Fruit fly (Drosophila melanogaster) whole organism, embryonic: ENCODE results near the gene CG5381.
A peak's percentile ranks its signal among the peaks of the same experiment; 100 is the strongest.

Experiments
- Aef1 ChIP-seq: fragments of 200-800 bp; sonication (Bioruptor generic); IDR thresholded peaks from 3 replicates; pipeline ENCODE4 v1.3.6; 2022; ENCODE audit warnings: missing biosample characterization, missing genetic modification characterization
- Bgb ChIP-seq: fragments of 200-800 bp; sonication (Bioruptor generic); IDR thresholded peaks from 2 replicates; pipeline ENCODE4 v1.3.6; 2022; ENCODE audit warnings: missing biosample characterization, missing genetic modification characterization; ENCODE audit not compliant: partially characterized antibody
- CG10959 ChIP-seq: fragments of 200-800 bp; sonication (Bioruptor generic); IDR thresholded peaks from 2 replicates; pipeline ENCODE4 v1.3.6; 2022; ENCODE audit warnings: missing biosample characterization, missing genetic modification characterization
- CG12236 ChIP-seq: fragments of 200-800 bp; sonication (Bioruptor generic); optimal IDR thresholded peaks from 2 replicates; lab custom pipeline; 2016; ENCODE audit warnings: missing biosample characterization, missing genetic modification characterization
- CG14441 ChIP-seq: fragments of 200-800 bp; sonication (Bioruptor generic); IDR thresholded peaks from 2 replicates; pipeline ENCODE4 v1.3.6; 2022; ENCODE audit warnings: missing biosample characterization, missing genetic modification characterization
- CG15011 ChIP-seq: fragments of 200-800 bp; sonication (Bioruptor generic); optimal IDR thresholded peaks from 3 replicates; lab custom pipeline; 2018; ENCODE audit warnings: missing biosample characterization, mild to moderate bottlenecking, missing genetic modification characterization
- CG16815 ChIP-seq: fragments of 200-800 bp; sonication (Bioruptor generic); optimal IDR thresholded peaks from 3 replicates; lab custom pipeline; 2017; ENCODE audit warnings: missing biosample characterization, mild to moderate bottlenecking, missing genetic modification characterization
- CG17361 ChIP-seq: fragments of 200-800 bp; sonication (Bioruptor generic); IDR thresholded peaks from 3 replicates; pipeline ENCODE4 v1.3.6; 2022; ENCODE audit warnings: missing biosample characterization, missing genetic modification characterization
- CG2129 ChIP-seq: fragments of 200-800 bp; sonication (Bioruptor generic); IDR thresholded peaks from 2 replicates; pipeline ENCODE4 v1.3.6; 2022; ENCODE audit warnings: missing biosample characterization, missing genetic modification characterization; ENCODE audit not compliant: partially characterized antibody
- CG30403 ChIP-seq: fragments of 200-800 bp; sonication (Bioruptor generic); optimal IDR thresholded peaks from 3 replicates; lab custom pipeline; 2016; ENCODE audit warnings: missing biosample characterization, missing genetic modification characterization
- CG34422 ChIP-seq: fragments of 200-800 bp; sonication (Bioruptor generic); IDR thresholded peaks from 3 replicates; pipeline ENCODE4 v1.3.6; 2022; ENCODE audit warnings: missing biosample characterization, missing genetic modification characterization
- CG43689 ChIP-seq: fragments of 200-800 bp; sonication (Bioruptor generic); IDR thresholded peaks from 2 replicates; pipeline ENCODE4 v1.3.6; 2022; ENCODE audit warnings: missing biosample characterization, missing genetic modification characterization
- CG4730 ChIP-seq: fragments of 200-800 bp; sonication (Bioruptor generic); IDR thresholded peaks from 2 replicates; pipeline ENCODE4 v1.3.6; 2022; ENCODE audit warnings: missing biosample characterization, missing genetic modification characterization
- CG6791 ChIP-seq: fragments of 200-800 bp; sonication (Bioruptor generic); IDR thresholded peaks from 3 replicates; pipeline ENCODE4 v1.3.6; 2022; ENCODE audit warnings: missing biosample characterization, missing genetic modification characterization; ENCODE audit not compliant: partially characterized antibody
- CG6854 ChIP-seq: fragments of 200-800 bp; sonication (Bioruptor generic); optimal IDR thresholded peaks from 3 replicates; lab custom pipeline; 2017; ENCODE audit warnings: missing biosample characterization, mild to moderate bottlenecking, missing genetic modification characterization
- CG7357 ChIP-seq: fragments of 200-800 bp; sonication (Bioruptor generic); IDR thresholded peaks from 3 replicates; pipeline ENCODE4 v1.3.6; 2022; ENCODE audit warnings: missing biosample characterization, missing genetic modification characterization
- CG7987 ChIP-seq: fragments of 200-800 bp; sonication (Bioruptor generic); optimal IDR thresholded peaks from 2 replicates; lab custom pipeline; 2018; ENCODE audit warnings: missing biosample characterization, mild to moderate bottlenecking, missing genetic modification characterization, moderate library complexity
- CG8944 ChIP-seq: fragments of 200-800 bp; sonication (Bioruptor generic); optimal IDR thresholded peaks from 3 replicates; lab custom pipeline; 2016; ENCODE audit warnings: missing biosample characterization, missing genetic modification characterization
- CrebB ChIP-seq: fragments of 200-800 bp; sonication (Bioruptor generic); optimal IDR thresholded peaks from 3 replicates; lab custom pipeline; 2018; ENCODE audit warnings: missing biosample characterization, mild to moderate bottlenecking, missing genetic modification characterization
- Dad ChIP-seq: fragments of 200-800 bp; sonication (Bioruptor generic); optimal IDR thresholded peaks from 3 replicates; lab custom pipeline; 2016; ENCODE audit warnings: missing biosample characterization, missing genetic modification characterization
- Dek ChIP-seq: fragments of 200-800 bp; sonication (Bioruptor generic); optimal IDR thresholded peaks from 3 replicates; lab custom pipeline; 2019; ENCODE audit warnings: missing biosample characterization, mild to moderate bottlenecking, missing genetic modification characterization, moderate library complexity
- Doc2 ChIP-seq: fragments of 200-800 bp; sonication (Bioruptor generic); IDR thresholded peaks from 2 replicates; pipeline ENCODE4 v1.3.6; 2022; ENCODE audit warnings: missing biosample characterization, missing genetic modification characterization
- Dref ChIP-seq: fragments of 200-800 bp; sonication (Bioruptor generic); IDR thresholded peaks from 2 replicates; pipeline ENCODE4 v1.3.6; 2022; ENCODE audit warnings: missing biosample characterization, missing genetic modification characterization
- Hand ChIP-seq: fragments of 200-800 bp; sonication (Bioruptor generic); optimal IDR thresholded peaks from 2 replicates; lab custom pipeline; 2017; ENCODE audit warnings: mild to moderate bottlenecking, missing biosample characterization, missing genetic modification reagents, missing genetic modification characterization
- Hey ChIP-seq: fragments of 200-800 bp; sonication (Bioruptor generic); optimal IDR thresholded peaks from 3 replicates; lab custom pipeline; 2018; ENCODE audit warnings: missing biosample characterization, mild to moderate bottlenecking, missing genetic modification characterization
- Hmx ChIP-seq: fragments of 200-800 bp; sonication (Bioruptor generic); optimal IDR thresholded peaks from 2 replicates; lab custom pipeline; 2016; ENCODE audit warnings: missing biosample characterization, missing genetic modification characterization
- Hr39 ChIP-seq: fragments of >200 bp; optimal IDR thresholded peaks from 2 replicates; lab custom pipeline; 2017
- Hsf ChIP-seq: fragments of 200-800 bp; sonication (Bioruptor generic); optimal IDR thresholded peaks from 3 replicates; lab custom pipeline; 2016; ENCODE audit warnings: missing biosample characterization, missing genetic modification characterization
- Lpt ChIP-seq: fragments of >200 bp; optimal IDR thresholded peaks from 2 replicates; lab custom pipeline; 2018; ENCODE audit warnings: missing biosample characterization, missing genetic modification characterization
- Poxn ChIP-seq: fragments of 200-800 bp; sonication (Bioruptor generic); IDR thresholded peaks from 2 replicates; pipeline ENCODE4 v1.3.6; 2022; ENCODE audit warnings: missing biosample characterization, missing genetic modification characterization
- Sin3A ChIP-seq: fragments of >200 bp; optimal IDR thresholded peaks from 2 replicates; lab custom pipeline; 2018
- Sox102F ChIP-seq: fragments of 200-800 bp; sonication (Bioruptor generic); optimal IDR thresholded peaks from 2 replicates; lab custom pipeline; 2018; ENCODE audit warnings: missing biosample characterization, mild to moderate bottlenecking, missing genetic modification characterization, moderate library complexity
- Spps ChIP-seq: fragments of 200-800 bp; sonication (Bioruptor generic); optimal IDR thresholded peaks from 2 replicates; lab custom pipeline; 2018; ENCODE audit warnings: missing biosample characterization, mild to moderate bottlenecking, missing genetic modification characterization
- ab ChIP-seq: fragments of 200-800 bp; sonication (Bioruptor generic); optimal IDR thresholded peaks from 2 replicates; lab custom pipeline; 2016; ENCODE audit warnings: missing biosample characterization, missing genetic modification characterization
- btn ChIP-seq: fragments of 200-800 bp; sonication (Bioruptor generic); optimal IDR thresholded peaks from 2 replicates; lab custom pipeline; 2016; ENCODE audit warnings: missing biosample characterization, missing genetic modification characterization
- cato ChIP-seq: fragments of 200-800 bp; sonication (Bioruptor generic); optimal IDR thresholded peaks from 2 replicates; lab custom pipeline; 2016; ENCODE audit warnings: missing biosample characterization, missing genetic modification characterization, borderline replicate concordance
- chn ChIP-seq: fragments of 200-800 bp; sonication (Bioruptor generic); optimal IDR thresholded peaks from 2 replicates; lab custom pipeline; 2016; ENCODE audit warnings: missing biosample characterization, missing genetic modification characterization
- dm ChIP-seq: fragments of 200-800 bp; sonication (Bioruptor generic); optimal IDR thresholded peaks from 3 replicates; lab custom pipeline; 2016; ENCODE audit warnings: missing biosample characterization, missing genetic modification characterization
- gfzf ChIP-seq: fragments of 200-800 bp; sonication (Bioruptor generic); optimal IDR thresholded peaks from 2 replicates; lab custom pipeline; 2016; ENCODE audit warnings: missing biosample characterization, mild to moderate bottlenecking, missing genetic modification characterization, moderate library complexity
- grn ChIP-seq: fragments of 200-800 bp; sonication (Bioruptor generic); optimal IDR thresholded peaks from 3 replicates; lab custom pipeline; 2017; ENCODE audit warnings: missing biosample characterization, missing genetic modification characterization
- ham ChIP-seq: fragments of 200-800 bp; sonication (Bioruptor generic); IDR thresholded peaks from 2 replicates; pipeline ENCODE4 v1.3.6; 2022; ENCODE audit warnings: missing biosample characterization, missing genetic modification characterization
- her ChIP-seq: fragments of 200-800 bp; sonication (Bioruptor generic); optimal IDR thresholded peaks from 2 replicates; lab custom pipeline; 2016; ENCODE audit warnings: missing biosample characterization, missing genetic modification characterization
- luna ChIP-seq: fragments of 200-800 bp; sonication (Bioruptor generic); optimal IDR thresholded peaks from 2 replicates; lab custom pipeline; 2016; ENCODE audit warnings: missing biosample characterization, missing genetic modification characterization
- maf-S ChIP-seq: fragments of 200-800 bp; sonication (Bioruptor generic); optimal IDR thresholded peaks from 2 replicates; lab custom pipeline; 2016; ENCODE audit warnings: missing biosample characterization, missing genetic modification characterization
- mam ChIP-seq: fragments of 200-800 bp; sonication (Bioruptor generic); optimal IDR thresholded peaks from 3 replicates; lab custom pipeline; 2016; ENCODE audit warnings: missing biosample characterization, missing genetic modification characterization
- p53 ChIP-seq: fragments of 200-800 bp; sonication (Bioruptor generic); optimal IDR thresholded peaks from 2 replicates; lab custom pipeline; 2016; ENCODE audit warnings: missing biosample characterization, missing genetic modification characterization
- peb ChIP-seq: fragments of 200-800 bp; sonication (Bioruptor generic); IDR thresholded peaks from 2 replicates; pipeline ENCODE4 v1.3.6; 2022; ENCODE audit warnings: missing biosample characterization, missing genetic modification characterization
- phol ChIP-seq: fragments of 200-800 bp; sonication (Bioruptor generic); optimal IDR thresholded peaks from 3 replicates; lab custom pipeline; 2018; ENCODE audit warnings: missing biosample characterization, mild to moderate bottlenecking, missing genetic modification characterization, moderate library complexity
- pita ChIP-seq: fragments of 200-800 bp; sonication (Bioruptor generic); optimal IDR thresholded peaks from 2 replicates; lab custom pipeline; 2017; ENCODE audit warnings: missing biosample characterization, mild to moderate bottlenecking, missing genetic modification characterization
- pnt ChIP-seq: fragments of 200-800 bp; sonication (Bioruptor generic); optimal IDR thresholded peaks from 3 replicates; lab custom pipeline; 2016; ENCODE audit warnings: missing biosample characterization, missing genetic modification characterization
- salm ChIP-seq: fragments of 200-800 bp; sonication (Bioruptor generic); optimal IDR thresholded peaks from 2 replicates; lab custom pipeline; 2018; ENCODE audit warnings: missing biosample characterization, mild to moderate bottlenecking, missing genetic modification characterization
- sna ChIP-seq: fragments of 200-800 bp; sonication (Bioruptor generic); IDR thresholded peaks from 2 replicates; pipeline ENCODE4 v1.3.6; 2022; ENCODE audit warnings: missing biosample characterization, missing genetic modification characterization; ENCODE audit not compliant: partially characterized antibody
- tll ChIP-seq, 2 experiments: fragments of 200-800 bp in 1 of 2; fragments of >200 bp in 1 of 2; sonication (Bioruptor generic) in 1 of 2; optimal IDR thresholded peaks; 2 replicates each; lab custom pipeline; 2017 to 2019; ENCODE audit warnings: missing biosample characterization in 2 of 2, missing genetic modification characterization in 2 of 2, mild to moderate bottlenecking in 1 of 2, moderate library complexity in 1 of 2

Gene CG5381

DNA sequence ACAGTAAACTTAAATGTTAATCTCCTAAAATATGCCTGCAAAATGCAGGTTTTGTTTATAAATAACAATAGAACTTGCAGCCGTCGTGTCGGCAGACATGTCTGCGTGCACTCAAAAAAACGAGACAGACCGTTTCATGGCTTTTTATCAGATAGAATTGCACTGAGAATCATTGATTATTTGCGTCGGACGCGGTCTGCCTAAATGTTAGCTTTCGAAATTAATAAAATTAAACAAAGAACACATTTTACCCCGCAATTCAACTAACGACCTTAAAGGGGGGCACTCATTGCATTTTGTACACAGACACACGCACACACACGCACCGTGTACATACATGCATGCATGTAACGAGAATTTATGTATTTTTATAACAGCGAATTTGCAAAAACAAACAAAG, 46.1 kb downstream of the CG5381 start (continued):
- TF ChIP-seq Dad (GFP tag; lab: Kevin White, UChicago) (peak; percentile 7), CG16815 (GFP tag; lab: Kevin White, UChicago) (no peak), btn (GFP tag; lab: Kevin White, UChicago) (peak; percentile 17), CG10959 (GFP tag; lab: Robert Waterston, UW) (no peak), ham (GFP tag; lab: Robert Waterston, UW) (no peak), pnt (GFP tag; lab: Kevin White, UChicago) (no peak), CG12236 (GFP tag; lab: Kevin White, UChicago) (peak; percentile 47), Lpt (GFP tag; lab: Kevin White, UChicago) (no peak), salm (tag; lab: Kevin White, UChicago) (no peak), Poxn (GFP tag; lab: Robert Waterston, UW) (no peak), CG6791 (no peak), CG7987 (GFP tag; lab: Kevin White, UChicago) (peak; percentile 11), Hand (GFP tag; lab: Kevin White, UChicago) (no peak), CG6854 (GFP tag; lab: Kevin White, UChicago) (no peak), grn (GFP tag; lab: Kevin White, UChicago) (no peak), maf-S (no peak), luna (GFP tag; lab: Kevin White, UChicago) (no peak), mam (GFP tag; lab: Kevin White, UChicago) (no peak), CG7357 (GFP tag; lab: Robert Waterston, UW) (0 out of 3 replicates have a peak, but pooled peaks have one; percentile 13), chn (GFP tag; lab: Kevin White, UChicago) (peak; percentile 42), CrebB (tag; lab: Kevin White, UChicago) (no peak), CG30403 (GFP tag; lab: Kevin White, UChicago) (peak; percentile 31), CG43689 (GFP tag; lab: Robert Waterston, UW) (no peak), CG14441 (GFP tag; lab: Robert Waterston, UW) (peak; percentile 41; the same call in 1 of the 2 replicates), CG2129 (no peak), CG4730 (GFP tag; lab: Robert Waterston, UW) (no peak), Hsf (GFP tag; lab: Kevin White, UChicago) (no peak), Sin3A (lab: Kevin White, UChicago) (no peak), gfzf (GFP tag; lab: Kevin White, UChicago) (no peak), CG34422 (GFP tag; lab: Robert Waterston, UW) (peak; percentile 46; the same call in 1 of the 3 replicates), ab (GFP tag; lab: Kevin White, UChicago) (no peak), phol (tag; lab: Kevin White, UChicago) (peak; percentile 28), cato (GFP tag; lab: Kevin White, UChicago) (no peak), CG17361 (GFP tag; lab: Robert Waterston, UW) (peak; percentile 30; the same call in 1 of the 3 replicates), Dref (GFP tag; lab: Robert Waterston, UW) (no peak), Aef1 (GFP tag; lab: Robert Waterston, UW) (no peak), CG15011 (GFP tag; lab: Kevin White, UChicago) (no peak), dm (GFP tag; lab: Kevin White, UChicago) (peak; percentile 5), pita (GFP tag; lab: Kevin White, UChicago) (no peak), Hr39 (lab: Kevin White, UChicago) (no peak), peb (GFP tag; lab: Robert Waterston, UW) (peak; percentile 11; the same call in 1 of the 2 replicates), Sox102F (GFP tag; lab: Kevin White, UChicago) (no peak), Spps (tag; lab: Kevin White, UChicago) (no peak), Doc2 (GFP tag; lab: Robert Waterston, UW) (no peak), tll (GFP tag; optimal IDR thresholded peaks at IDR 0.05; lab: Kevin White, UChicago) (no peak), CG8944 (peak; percentile 4), Hey (tag; lab: Kevin White, UChicago) (no peak), Dek (no peak), p53 (GFP tag; lab: Kevin White, UChicago) (peak; percentile 11), Bgb (GFP tag; lab: Robert Waterston, UW) (no peak), sna (no peak), Hmx (GFP tag; lab: Kevin White, UChicago) (no peak), her (GFP tag; lab: Kevin White, UChicago) (no peak)
